Worm (Caenorhabditis elegans) whole organism, L4/young adult: Measurements from ENCODE around the gene Y113G7B.28.

Source experiments
- W03F9.2 ChIP-seq: fragments of 150-350 bp; optimal IDR thresholded peaks from 2 replicates; lab custom pipeline; 2014; ENCODE audit warnings: missing biosample characterization, missing genetic modification characterization
- dao-5 ChIP-seq: sonication (generic microtip); optimal IDR thresholded peaks from 2 replicates; lab custom pipeline; 2016; ENCODE audit warnings: missing genotype, missing genetic modification characterization, moderate library complexity, missing compliant biosample characterization
- him-1 ChIP-seq: sonication (generic microtip); optimal IDR thresholded peaks from 2 replicates; lab custom pipeline; 2016; ENCODE audit warnings: missing genotype, missing genetic modification reagents, missing genetic modification characterization, missing compliant biosample characterization

- TF ChIP-seq him-1 (tag; lab: Kevin White, UChicago) = no peak
- no peak for TF ChIP-seq dao-5 (tag; lab: Kevin White, UChicago)
- no peak for TF ChIP-seq W03F9.2
Measured at ce11 chrV:20212584-20212983, 16.8 kb downstream of the Y113G7B.28 start, which contains the start of gene Y113G7B.12.
